Worm (Caenorhabditis elegans): ENCODE measurements around the gene F25B5.5.

The F25B5.5 gene

DNA sequence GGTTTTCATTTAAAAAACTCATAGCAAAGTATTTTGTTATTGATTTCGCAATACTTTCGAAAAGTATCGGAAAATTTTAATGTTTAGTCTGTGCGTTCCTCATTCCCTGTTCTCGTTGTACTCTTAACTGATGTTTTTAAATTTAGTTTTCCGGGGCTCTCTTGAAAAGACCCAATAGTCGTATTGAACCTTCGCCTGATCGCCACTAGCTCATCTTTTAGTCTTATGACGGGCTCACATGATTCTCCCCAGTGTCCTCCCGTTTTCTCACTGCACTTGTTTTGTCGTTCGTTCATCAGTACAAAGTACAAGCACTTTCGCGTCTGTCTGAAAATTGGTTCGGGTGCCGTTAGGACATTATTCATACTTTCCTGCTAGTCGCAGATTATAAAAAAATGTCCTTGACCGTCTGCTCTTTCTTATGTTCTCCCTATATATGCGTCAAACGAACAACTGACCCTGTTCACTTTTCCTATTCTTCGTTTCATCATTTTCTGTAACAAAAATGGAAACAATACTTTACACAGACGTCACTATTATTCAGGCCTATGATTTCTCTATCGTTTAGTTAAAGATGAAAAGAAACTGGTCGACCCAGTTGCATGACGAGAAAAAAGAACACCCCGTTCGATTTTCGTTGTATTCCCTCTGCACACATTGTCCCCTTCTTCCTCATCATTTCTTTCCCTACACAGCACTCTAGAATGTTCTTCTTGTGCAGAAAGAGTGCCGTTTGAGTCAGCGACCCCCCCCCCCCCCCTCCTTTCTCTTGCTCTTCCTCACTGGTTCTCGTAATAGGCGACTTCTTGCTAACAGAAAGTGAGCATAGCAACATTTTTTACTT lies 6.2 kb downstream of the F25B5.5 start, which contains the start of gene ubq-1:
ubq-1 (plus strand) TSS at position 802 of the 844 bp plus-strand sequence.
- peak; percentile 74 for TF ChIP-seq nhr-129 (tag; optimal IDR thresholded peaks at IDR 0.05)
- TF ChIP-seq unc-55 (GFP tag; optimal IDR thresholded peaks at IDR 0.05): peak; percentile 29
- TF ChIP-seq ama-1 (optimal IDR thresholded peaks at IDR 0.05): peak; percentile 73
- no peak for TF ChIP-seq F13H6.1 (tag; optimal IDR thresholded peaks at IDR 0.05)
- TF ChIP-seq crh-2 (tag; optimal IDR thresholded peaks at IDR 0.05): no peak
- peak in 1 of 2 experiments; percentile 40 for TF ChIP-seq lsy-2 (tag; optimal IDR thresholded peaks at IDR 0.05)
- TF ChIP-seq C34F6.9 (tag; optimal IDR thresholded peaks at IDR 0.05): peak; percentile 50
- no peak for TF ChIP-seq nhr-23 (tag; optimal IDR thresholded peaks at IDR 0.05)

ce11 chrIII:5938790-5939452 lies 7.0 kb downstream of the F25B5.5 start:
- peak; percentile 55 for TF ChIP-seq fos-1 (tag; optimal IDR thresholded peaks at IDR 0.05)
- TF ChIP-seq lin-39 (tag; optimal IDR thresholded peaks at IDR 0.05): no peak
- TF ChIP-seq gmeb-1 (tag; optimal IDR thresholded peaks at IDR 0.05): peak; percentile 13

DNA sequence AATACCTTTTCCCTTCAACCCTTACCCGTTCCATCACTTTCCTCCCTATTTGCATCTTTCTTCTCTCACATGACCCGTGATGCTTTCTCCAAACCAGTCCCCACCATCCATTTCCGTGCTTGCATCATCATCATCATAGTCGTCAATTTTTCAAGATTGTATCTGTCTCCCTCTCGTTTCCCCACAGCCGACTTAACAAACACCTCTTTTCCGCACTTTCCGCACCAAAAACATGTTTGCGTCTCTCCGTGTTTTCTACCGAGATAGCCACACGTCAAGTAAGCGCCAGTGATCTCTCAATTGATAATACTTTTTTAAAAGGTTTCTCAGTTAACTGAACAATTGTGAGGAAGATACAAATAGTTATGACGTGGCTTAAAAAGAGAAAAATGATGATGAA lies 7.9 kb downstream of the F25B5.5 start:
- TF ChIP-seq nhr-12 (tag; optimal IDR thresholded peaks at IDR 0.05) (no peak), ceh-82 (tag; optimal IDR thresholded peaks at IDR 0.05) (no peak), sma-3 (GFP tag; optimal IDR thresholded peaks at IDR 0.05) (peak; percentile 90), F13H6.1 (tag; optimal IDR thresholded peaks at IDR 0.05) (peak; percentile 63), sma-9 (GFP tag; optimal IDR thresholded peaks at IDR 0.05) (peak; percentile 84), sma-9 (tag; optimal IDR thresholded peaks at IDR 0.05) (no peak), ztf-1 (GFP tag; conservative IDR thresholded peaks at IDR 0.05) (no peak), ama-1 (optimal IDR thresholded peaks at IDR 0.05) (no peak), ZK546.5 (tag; optimal IDR thresholded peaks at IDR 0.05) (no peak), skn-1 (tag; optimal IDR thresholded peaks at IDR 0.05) (no peak), nhr-10 (tag; optimal IDR thresholded peaks at IDR 0.05) (no peak), gmeb-1 (tag; optimal IDR thresholded peaks at IDR 0.05) (peak; percentile 54), aly-2 (tag; optimal IDR thresholded peaks at IDR 0.05) (no peak), Y55F3AM.14 (GFP tag; optimal IDR thresholded peaks at IDR 0.05) (peak; percentile 76), C34F6.9 (tag; optimal IDR thresholded peaks at IDR 0.05) (peak; percentile 66), blmp-1 (tag; optimal IDR thresholded peaks at IDR 0.05; ENCODE audit: insufficient read depth) (peak; percentile 82), lin-13 (GFP tag; optimal IDR thresholded peaks at IDR 0.05) (no peak), elt-3 (tag; optimal IDR thresholded peaks at IDR 0.05) (no peak), nhr-11 (tag; optimal IDR thresholded peaks at IDR 0.05) (no peak), ztf-11 (tag; optimal IDR thresholded peaks at IDR 0.05) (no peak), ceh-16 (tag; optimal IDR thresholded peaks at IDR 0.05) (peak; percentile 70), mab-5 (tag; optimal IDR thresholded peaks at IDR 0.05) (peak; percentile 39), lin-39 (tag; optimal IDR thresholded peaks at IDR 0.05) (peak; percentile 69), nhr-6 (tag; optimal IDR thresholded peaks at IDR 0.05) (peak; percentile 65), nhr-237 (tag; optimal IDR thresholded peaks at IDR 0.05) (no peak), snpc-4 (tag; optimal IDR thresholded peaks at IDR 0.05) (no peak), nhr-21 (tag; optimal IDR thresholded peaks at IDR 0.05) (peak; percentile 95), nhr-129 (tag; optimal IDR thresholded peaks at IDR 0.05) (peak; percentile 98), nhr-23 (tag; optimal IDR thresholded peaks at IDR 0.05) (no peak), crh-2 (tag; optimal IDR thresholded peaks at IDR 0.05) (peak; percentile 87), unc-62 (GFP tag; optimal IDR thresholded peaks at IDR 0.05) (peak; percentile 54), lsy-2 (tag; optimal IDR thresholded peaks at IDR 0.05) (peak in 1 of 2 experiments; percentile 75), mbf-1 (tag; optimal IDR thresholded peaks at IDR 0.05) (no peak), dmd-4 (tag; optimal IDR thresholded peaks at IDR 0.05) (no peak), fos-1 (tag; optimal IDR thresholded peaks at IDR 0.05) (peak; percentile 86), sem-4 (tag; optimal IDR thresholded peaks at IDR 0.05) (peak; percentile 71), lin-11 (tag; optimal IDR thresholded peaks at IDR 0.05) (no peak), R02D3.7 (tag; optimal IDR thresholded peaks at IDR 0.05) (no peak), unc-39 (tag; optimal IDR thresholded peaks at IDR 0.05) (no peak), peb-1 (tag; optimal IDR thresholded peaks at IDR 0.05) (no peak), unc-55 (GFP tag; optimal IDR thresholded peaks at IDR 0.05) (peak; percentile 86), egl-27 (tag; optimal IDR thresholded peaks at IDR 0.05) (peak; percentile 88), ztf-4 (tag; optimal IDR thresholded peaks at IDR 0.05) (peak; percentile 64), elt-1 (tag; optimal IDR thresholded peaks at IDR 0.05) (no peak), mdl-1 (tag; optimal IDR thresholded peaks at IDR 0.05) (peak in 1 of 2 experiments; percentile 50), zag-1 (tag; optimal IDR thresholded peaks at IDR 0.05) (peak; percentile 28)
